Worm (Caenorhabditis elegans) whole organism, midembryonic: ENCODE data around the gene K08D8.7.
"Not testable (repeated sequence)": the region's sequence is repeated elsewhere in the genome, so short reads cannot be mapped to it uniquely, and the experiment has no call there.

ENCODE experiments used
- T22C8.4 ChIP-seq: fragments of 200-800 bp; sonication (Bioruptor generic); IDR thresholded peaks from 2 replicates; pipeline ENCODE4 v1.3.6; 2022; ENCODE audit warnings: missing genetic modification characterization, missing compliant biosample characterization
- cog-1 ChIP-seq: sonication (generic microtip); optimal IDR thresholded peaks from 2 replicates; lab custom pipeline; 2016; ENCODE audit warnings: missing genetic modification characterization, missing compliant biosample characterization
- flt-1 ChIP-seq: fragments of 200-800 bp; sonication (Bioruptor generic); IDR thresholded peaks from 2 replicates; pipeline ENCODE4 v1.3.6; 2022; ENCODE audit warnings: missing genetic modification characterization, missing compliant biosample characterization
- klf-2 ChIP-seq: fragments of 200-800 bp; sonication (Bioruptor generic); conservative IDR thresholded peaks from 2 replicates; pipeline ENCODE4 v1.3.6; 2022; ENCODE audit warnings: missing genetic modification reagents, missing genetic modification characterization, missing compliant biosample characterization
- med-1 ChIP-seq: sonication (generic microtip); optimal IDR thresholded peaks from 2 replicates; lab custom pipeline; 2017; ENCODE audit warnings: missing genetic modification characterization, mild to moderate bottlenecking, missing compliant biosample characterization, antibody characterized with exemption, missing genetic modification reagents; ENCODE audit not compliant: insufficient read depth
- ref-1 ChIP-seq: fragments of 200-800 bp; sonication (Bioruptor generic); conservative IDR thresholded peaks from 2 replicates; pipeline ENCODE4 v1.3.6; 2022; ENCODE audit warnings: missing genetic modification reagents, missing genetic modification characterization, missing compliant biosample characterization
- tab-1 ChIP-seq: fragments of 200-800 bp; sonication (Bioruptor generic); IDR thresholded peaks from 2 replicates; pipeline ENCODE4 v1.3.6; 2022; ENCODE audit warnings: missing genetic modification characterization, missing compliant biosample characterization
- ztf-23 ChIP-seq: fragments of 200-800 bp; sonication (Bioruptor generic); IDR thresholded peaks from 2 replicates; pipeline ENCODE4 v1.3.6; 2022; ENCODE audit warnings: missing genetic modification reagents, missing genetic modification characterization, missing compliant biosample characterization
- ztf-29 ChIP-seq: fragments of 200-800 bp; sonication (Bioruptor generic); IDR thresholded peaks from 2 replicates; pipeline ENCODE4 v1.3.6; 2022; ENCODE audit warnings: missing genetic modification reagents, missing genetic modification characterization, missing compliant biosample characterization

Gene K08D8.7

DNA sequence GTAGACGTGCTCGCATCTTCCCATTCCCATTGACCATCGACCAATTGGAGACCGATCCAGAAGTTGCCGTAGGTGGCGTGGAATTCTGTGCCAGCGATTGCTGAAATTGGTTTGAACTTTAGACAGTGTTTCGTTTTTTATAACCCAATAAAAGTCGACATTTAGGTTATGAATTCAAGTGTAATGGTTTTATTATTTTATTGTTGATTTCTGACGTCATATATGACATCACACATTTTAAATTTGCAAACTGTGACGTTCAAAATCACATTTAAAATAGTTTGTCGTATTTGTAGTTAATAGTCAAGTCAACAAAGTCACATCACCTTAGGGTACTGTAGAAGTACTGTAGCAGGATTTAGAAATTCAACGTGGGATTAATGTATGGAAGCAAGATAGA is 26.3 kb upstream of the K08D8.7 start:
- TF ChIP-seq flt-1 (GFP tag; lab: Robert Waterston, UW): no peak
- no peak for TF ChIP-seq cog-1 (tag; lab: Kevin White, UChicago)
- no peak for TF ChIP-seq T22C8.4
- TF ChIP-seq ref-1 (GFP tag; lab: Robert Waterston, UW): no peak
- no peak for TF ChIP-seq ztf-29 (GFP tag; lab: Robert Waterston, UW)
- TF ChIP-seq ztf-23 (GFP tag; lab: Robert Waterston, UW): no peak
- TF ChIP-seq tab-1 (GFP tag; lab: Robert Waterston, UW): no peak
- no peak for TF ChIP-seq med-1 (GFP tag; lab: Kevin White, UChicago)
- TF ChIP-seq klf-2 (GFP tag; lab: Robert Waterston, UW): no peak

DNA sequence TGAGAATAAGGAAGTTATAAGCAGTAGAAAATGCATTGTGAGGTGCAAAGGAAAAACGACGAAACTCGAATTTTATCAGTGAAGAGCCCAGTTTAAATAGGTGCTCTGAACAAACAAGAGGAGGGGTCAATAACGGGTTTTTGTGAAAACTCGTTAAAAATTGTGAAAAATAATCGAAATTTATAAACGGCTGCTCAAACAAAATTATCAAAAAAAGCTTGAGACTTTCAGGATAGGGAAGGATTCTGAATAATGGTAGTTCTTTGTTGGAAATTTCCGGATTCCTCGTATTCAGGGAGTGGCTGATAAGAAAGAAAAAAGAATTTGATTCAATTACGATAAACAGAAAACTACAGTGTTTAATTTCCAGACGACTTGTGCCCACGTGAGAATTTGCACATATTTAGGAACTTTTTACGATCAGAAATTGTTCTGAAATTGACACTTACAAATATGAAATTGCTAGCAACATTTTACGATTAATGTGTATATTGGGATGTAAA is 25.1 kb upstream of the K08D8.7 start, which contains the start of gene clec-187:
TSS of gene clec-187 (minus strand) at position 51 of the 503 bp plus-strand sequence.
- no peak for TF ChIP-seq tab-1 (GFP tag; lab: Robert Waterston, UW)

DNA sequence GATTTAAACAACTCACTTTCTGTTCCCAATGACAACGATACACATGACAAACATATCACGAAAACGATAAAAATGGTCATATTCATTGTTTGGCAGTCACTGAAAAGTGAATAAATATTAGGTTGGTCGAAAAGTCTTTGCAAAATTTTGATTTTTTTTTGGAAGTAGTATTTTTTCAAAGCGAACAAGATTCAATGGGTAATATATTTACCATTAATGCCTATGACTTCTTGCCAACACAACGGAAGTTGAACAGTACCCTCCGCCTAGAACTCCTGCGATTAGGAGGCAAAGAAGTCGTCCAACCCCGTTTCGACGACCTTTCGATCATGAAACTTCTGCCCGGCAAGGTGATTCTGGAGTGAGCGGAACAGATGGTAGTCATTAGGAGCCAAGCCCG is 21.4 kb upstream of the K08D8.7 start, which contains the start of gene ZK896.1:
TSS of gene ZK896.1 (minus strand) at position 101 of the 400 bp plus-strand sequence.
- not testable (repeated sequence) for TF ChIP-seq cog-1 (tag; lab: Kevin White, UChicago); flt-1 (GFP tag; lab: Robert Waterston, UW); ztf-29 (GFP tag; lab: Robert Waterston, UW)

DNA sequence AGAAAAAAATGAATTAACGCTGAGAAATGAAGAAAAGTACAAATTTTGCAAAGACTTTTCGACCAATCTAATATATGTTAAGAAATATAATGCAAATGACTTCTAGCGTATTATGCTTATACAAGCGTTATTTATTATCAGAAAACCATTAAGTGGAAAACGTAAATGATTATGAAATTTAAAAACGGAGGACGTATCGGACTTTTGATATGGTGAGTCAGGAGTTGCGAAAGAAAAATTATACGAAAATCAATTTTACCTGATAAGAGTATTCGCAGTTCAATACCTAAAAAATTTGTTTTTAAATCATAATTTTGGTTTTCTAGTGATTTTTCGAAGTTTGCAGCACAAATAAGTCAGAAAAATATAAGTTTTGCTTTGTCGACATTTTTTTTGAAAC is 20.1 kb upstream of the K08D8.7 start:
- TF ChIP-seq klf-2 (GFP tag; lab: Robert Waterston, UW): no peak
- TF ChIP-seq med-1 (GFP tag; lab: Kevin White, UChicago): no peak
- TF ChIP-seq ref-1 (GFP tag; lab: Robert Waterston, UW): no peak
- no peak for TF ChIP-seq flt-1 (GFP tag; lab: Robert Waterston, UW)
- no peak for TF ChIP-seq tab-1 (GFP tag; lab: Robert Waterston, UW)
- no peak for TF ChIP-seq cog-1 (tag; lab: Kevin White, UChicago)
- TF ChIP-seq T22C8.4: no peak

DNA sequence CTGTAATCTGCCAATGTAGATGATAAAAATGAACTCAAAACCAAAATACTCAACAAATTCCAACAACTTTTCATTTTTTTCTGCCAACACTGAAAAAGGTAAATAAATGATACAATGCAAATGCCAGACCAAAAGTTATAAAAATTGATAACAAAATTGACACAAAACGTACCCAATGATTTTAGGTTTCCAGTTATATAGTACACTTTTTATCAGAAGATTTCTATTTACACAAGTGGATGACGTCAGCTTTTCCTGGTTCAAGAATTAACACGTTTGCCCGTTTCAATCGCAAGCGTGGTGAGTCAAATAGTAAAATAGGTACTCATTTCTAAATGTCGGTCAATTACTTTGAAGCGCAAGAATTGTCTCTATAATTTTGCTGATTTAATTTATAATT is 17.1 kb upstream of the K08D8.7 start, which contains the start of gene ZK896.5:
TSS of gene ZK896.5 (minus strand) at position 89 of the 400 bp plus-strand sequence.
- TF ChIP-seq ztf-23 (GFP tag; lab: Robert Waterston, UW) (no peak), tab-1 (GFP tag; lab: Robert Waterston, UW) (no peak), T22C8.4 (no peak), med-1 (GFP tag; lab: Kevin White, UChicago) (no peak), ztf-29 (GFP tag; lab: Robert Waterston, UW) (no peak), cog-1 (tag; lab: Kevin White, UChicago) (no peak), klf-2 (GFP tag; lab: Robert Waterston, UW) (no peak), flt-1 (GFP tag; lab: Robert Waterston, UW) (no peak), ref-1 (GFP tag; lab: Robert Waterston, UW) (no peak)

DNA sequence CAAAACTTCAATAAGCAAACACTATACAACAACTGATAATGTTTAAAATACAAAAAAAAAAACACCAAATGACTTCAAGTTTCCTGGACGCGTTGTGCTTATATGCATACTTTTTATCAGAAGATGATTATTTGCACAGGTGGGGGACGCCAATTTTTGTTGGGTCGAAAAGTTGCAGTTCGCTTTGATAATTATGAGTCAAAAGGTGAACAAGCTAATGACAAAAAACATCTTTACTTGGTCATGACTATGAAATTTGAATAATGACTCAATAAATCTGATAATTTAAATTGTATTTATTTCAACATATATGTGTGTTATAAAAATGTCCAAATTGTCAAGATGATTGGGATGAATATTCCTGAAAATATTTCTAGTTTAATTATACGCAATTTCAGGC is 13.4 kb upstream of the K08D8.7 start, which contains the start of gene ZK896.4:
TSS of gene ZK896.4 (minus strand) at position 101 of the 400 bp plus-strand sequence.
- TF ChIP-seq flt-1 (GFP tag; lab: Robert Waterston, UW): no peak
- TF ChIP-seq T22C8.4: no peak
- TF ChIP-seq ztf-29 (GFP tag; lab: Robert Waterston, UW): no peak
- no peak for TF ChIP-seq cog-1 (tag; lab: Kevin White, UChicago)
- no peak for TF ChIP-seq ref-1 (GFP tag; lab: Robert Waterston, UW)
- TF ChIP-seq klf-2 (GFP tag; lab: Robert Waterston, UW): no peak
- no peak for TF ChIP-seq med-1 (GFP tag; lab: Kevin White, UChicago)
- no peak for TF ChIP-seq tab-1 (GFP tag; lab: Robert Waterston, UW)
- no peak for TF ChIP-seq ztf-23 (GFP tag; lab: Robert Waterston, UW)

DNA sequence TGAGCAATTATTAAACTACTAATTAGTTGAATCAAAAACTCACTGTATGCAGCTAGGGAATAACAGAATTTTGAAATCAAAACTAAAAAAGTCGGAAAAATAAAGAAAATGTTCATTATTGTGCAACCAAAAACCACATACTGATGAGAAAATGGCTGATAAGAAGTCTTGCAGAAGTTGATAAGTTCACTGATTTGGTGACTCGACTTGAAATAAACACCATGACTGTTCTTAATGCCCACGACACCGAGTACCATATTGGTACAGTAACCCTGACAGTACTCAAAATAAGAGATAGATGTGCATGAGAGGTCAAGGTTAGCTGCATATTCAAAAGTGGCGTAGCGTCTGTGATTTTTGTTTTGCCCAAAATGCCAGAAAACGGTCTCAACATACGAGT is 10.6 kb upstream of the K08D8.7 start:
- TF ChIP-seq cog-1 (tag; lab: Kevin White, UChicago) (no peak), ztf-29 (GFP tag; lab: Robert Waterston, UW) (no peak), ref-1 (GFP tag; lab: Robert Waterston, UW) (no peak), med-1 (GFP tag; lab: Kevin White, UChicago) (no peak), klf-2 (GFP tag; lab: Robert Waterston, UW) (no peak), flt-1 (GFP tag; lab: Robert Waterston, UW) (no peak), tab-1 (GFP tag; lab: Robert Waterston, UW) (no peak), T22C8.4 (no peak), ztf-23 (GFP tag; lab: Robert Waterston, UW) (no peak)

DNA sequence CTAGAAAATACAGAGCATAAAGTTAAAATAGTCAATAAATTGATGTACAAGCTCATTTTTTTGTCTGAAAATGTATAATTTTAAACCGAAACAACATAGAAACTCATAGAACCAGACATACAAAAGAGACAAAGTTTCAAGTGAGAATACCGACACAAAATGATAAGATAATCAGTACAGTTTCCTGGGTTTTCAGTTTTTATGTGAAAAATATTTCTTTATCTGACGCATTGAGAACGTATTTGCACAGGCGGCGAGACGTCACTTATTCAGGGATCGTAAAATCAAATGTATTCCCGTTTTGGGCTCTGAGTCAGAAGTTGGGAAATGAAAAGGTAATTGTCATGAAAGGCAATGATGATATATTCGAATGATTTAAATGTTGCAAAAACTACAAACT is 6.2 kb upstream of the K08D8.7 start, which contains the start of gene K08D8.6:
TSS of gene K08D8.6 (minus strand) at position 64 of the 400 bp plus-strand sequence.
- TF ChIP-seq ztf-23 (GFP tag; lab: Robert Waterston, UW): no peak
- TF ChIP-seq flt-1 (GFP tag; lab: Robert Waterston, UW): no peak
- TF ChIP-seq ref-1 (GFP tag; lab: Robert Waterston, UW): no peak
- TF ChIP-seq med-1 (GFP tag; lab: Kevin White, UChicago): no peak
- no peak for TF ChIP-seq tab-1 (GFP tag; lab: Robert Waterston, UW)
- no peak for TF ChIP-seq T22C8.4
- no peak for TF ChIP-seq ztf-29 (GFP tag; lab: Robert Waterston, UW)
- no peak for TF ChIP-seq cog-1 (tag; lab: Kevin White, UChicago)
- TF ChIP-seq klf-2 (GFP tag; lab: Robert Waterston, UW): no peak

DNA sequence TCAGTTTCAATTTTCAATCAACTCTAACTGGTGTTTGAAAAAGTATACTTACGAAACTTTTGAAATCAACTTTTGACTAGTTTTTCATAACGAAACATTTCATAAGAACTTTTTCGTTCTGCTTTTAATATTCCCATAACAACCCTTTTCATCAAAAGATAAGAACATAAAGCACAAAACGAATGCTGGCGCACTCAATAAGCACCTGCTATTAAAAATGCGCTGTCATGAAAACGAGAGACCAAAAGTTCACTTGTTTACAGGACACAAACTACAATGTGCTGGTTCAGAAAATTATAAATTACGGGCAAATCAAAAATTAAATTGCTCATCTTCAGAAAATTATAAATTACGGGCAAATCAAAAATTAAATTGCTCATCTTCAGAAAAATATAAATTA is 5.6 kb upstream of the K08D8.7 start:
- TF ChIP-seq ztf-29 (GFP tag; lab: Robert Waterston, UW) (no peak), med-1 (GFP tag; lab: Kevin White, UChicago) (no peak), ref-1 (GFP tag; lab: Robert Waterston, UW) (no peak), cog-1 (tag; lab: Kevin White, UChicago) (no peak), T22C8.4 (no peak), klf-2 (GFP tag; lab: Robert Waterston, UW) (no peak), flt-1 (GFP tag; lab: Robert Waterston, UW) (no peak), ztf-23 (GFP tag; lab: Robert Waterston, UW) (no peak), tab-1 (GFP tag; lab: Robert Waterston, UW) (no peak)
